Fruit fly (Drosophila melanogaster): ENCODE measurements around the gene M1BP.

The M1BP gene

dm6 chr3R:8740118-8740517 lies 8.6 kb upstream of the M1BP start:
- TF ChIP-seq CG11398 (GFP tag; optimal IDR thresholded peaks at IDR 0.05) (no peak), Usf (GFP tag; optimal IDR thresholded peaks at IDR 0.05) (no peak), repo (GFP tag; optimal IDR thresholded peaks at IDR 0.05) (no peak), chinmo (GFP tag; IDR thresholded peaks at IDR 0.05; ENCODE audit: partially characterized antibody) (0 out of 4 replicates have a peak, but pooled peaks have one; percentile 10), sd (tag; optimal IDR thresholded peaks at IDR 0.05) (peak; percentile 37), CG5245 (GFP tag; optimal IDR thresholded peaks at IDR 0.05) (no peak), CG17829 (tag; optimal IDR thresholded peaks at IDR 0.05) (peak; percentile 96)

- TF ChIP-seq CG7745 (tag; optimal IDR thresholded peaks at IDR 0.05): no peak
- TF ChIP-seq CG7963 (GFP tag; IDR thresholded peaks at IDR 0.05; ENCODE audit: partially characterized antibody): 0 out of 3 replicates have a peak, but pooled peaks have one; percentile 18
- peak; percentile 10 for TF ChIP-seq pros (GFP tag; optimal IDR thresholded peaks at IDR 0.05)
- TF ChIP-seq ttk (GFP tag; IDR thresholded peaks at IDR 0.05): no peak
- TF ChIP-seq CG15514 (GFP tag; optimal IDR thresholded peaks at IDR 0.05): no peak
- no peak for TF ChIP-seq CG7928 (GFP tag; optimal IDR thresholded peaks at IDR 0.05)
- TF ChIP-seq da (GFP tag; optimal IDR thresholded peaks at IDR 0.05): no peak
- no peak for TF ChIP-seq HLHmδ (GFP tag; optimal IDR thresholded peaks at IDR 0.05)
- peak in 1 of 3 experiments; percentile 27 for TF ChIP-seq Stat92E (GFP tag; optimal IDR thresholded peaks at IDR 0.05)
- TF ChIP-seq CG16815 (GFP tag; optimal IDR thresholded peaks at IDR 0.05): no peak
- no peak for TF ChIP-seq slbo (GFP tag; IDR thresholded peaks at IDR 0.05)
- no peak for TF ChIP-seq CG8388 (GFP tag; optimal IDR thresholded peaks at IDR 0.05)
- TF ChIP-seq wek (GFP tag; optimal IDR thresholded peaks at IDR 0.05): no peak
- TF ChIP-seq CG6791 (GFP tag; IDR thresholded peaks at IDR 0.05; ENCODE audit: partially characterized antibody): no peak
- TF ChIP-seq CG8281 (tag; optimal IDR thresholded peaks at IDR 0.05): no peak
- peak; percentile 18 for TF ChIP-seq Fer1 (GFP tag; optimal IDR thresholded peaks at IDR 0.05)
- no peak for TF ChIP-seq CG4730 (GFP tag; IDR thresholded peaks at IDR 0.05)
- TF ChIP-seq CG2712 (tag; optimal IDR thresholded peaks at IDR 0.05): peak; percentile 4
- TF ChIP-seq trem (tag; optimal IDR thresholded peaks at IDR 0.05): peak; percentile 15
- no peak for TF ChIP-seq ap (GFP tag; IDR thresholded peaks at IDR 0.05)
- TF ChIP-seq row (GFP tag; IDR thresholded peaks at IDR 0.05): peak; percentile 14; the same call in 1 of the 3 replicates
- no peak for TF ChIP-seq Fer3 (tag; optimal IDR thresholded peaks at IDR 0.05)
- TF ChIP-seq esg (GFP tag; conservative IDR thresholded peaks at IDR 0.05): no peak
- TF ChIP-seq Sry-β (GFP tag; optimal IDR thresholded peaks at IDR 0.05): peak; percentile 82
- no peak for TF ChIP-seq CG10147 (GFP tag; optimal IDR thresholded peaks at IDR 0.05)
- no peak for TF ChIP-seq pho (GFP tag; optimal IDR thresholded peaks at IDR 0.05)
- no peak for TF ChIP-seq tin (GFP tag; optimal IDR thresholded peaks at IDR 0.05)
- no peak for TF ChIP-seq eve (GFP tag; optimal IDR thresholded peaks at IDR 0.05)
- no peak for TF ChIP-seq Bteb2 (GFP tag; optimal IDR thresholded peaks at IDR 0.05)
- TF ChIP-seq aop (GFP tag; IDR thresholded peaks at IDR 0.05): no peak
- TF ChIP-seq CG10979 (tag; optimal IDR thresholded peaks at IDR 0.05): peak; percentile 7
- no peak for TF ChIP-seq CG30431 (GFP tag; optimal IDR thresholded peaks at IDR 0.05)
- TF ChIP-seq Dip3 (GFP tag; optimal IDR thresholded peaks at IDR 0.05): no peak
- no peak for TF ChIP-seq mirr (GFP tag; optimal IDR thresholded peaks at IDR 0.05)
- no peak for TF ChIP-seq sr (GFP tag; IDR thresholded peaks at IDR 0.05)
- TF ChIP-seq tap (tag; optimal IDR thresholded peaks at IDR 0.05): peak; percentile 27
- TF ChIP-seq ash1 (GFP tag; optimal IDR thresholded peaks at IDR 0.05): no peak
- no peak for TF ChIP-seq Sox102F (GFP tag; optimal IDR thresholded peaks at IDR 0.05)
- peak; percentile 9 for TF ChIP-seq CG18599 (GFP tag; optimal IDR thresholded peaks at IDR 0.05)
- no peak for TF ChIP-seq tna (GFP tag; IDR thresholded peaks at IDR 0.05; ENCODE audit: partially characterized antibody)
- no peak for TF ChIP-seq unpg (GFP tag; optimal IDR thresholded peaks at IDR 0.05)
Observed at dm6 chr3R:8739161-8739783, 7.8 kb upstream of the M1BP start.

Data from whole organism, embryonic.